Fruit fly (Drosophila melanogaster): Measurements from ENCODE around the gene CG18789.

CG18789 gene

DNA sequence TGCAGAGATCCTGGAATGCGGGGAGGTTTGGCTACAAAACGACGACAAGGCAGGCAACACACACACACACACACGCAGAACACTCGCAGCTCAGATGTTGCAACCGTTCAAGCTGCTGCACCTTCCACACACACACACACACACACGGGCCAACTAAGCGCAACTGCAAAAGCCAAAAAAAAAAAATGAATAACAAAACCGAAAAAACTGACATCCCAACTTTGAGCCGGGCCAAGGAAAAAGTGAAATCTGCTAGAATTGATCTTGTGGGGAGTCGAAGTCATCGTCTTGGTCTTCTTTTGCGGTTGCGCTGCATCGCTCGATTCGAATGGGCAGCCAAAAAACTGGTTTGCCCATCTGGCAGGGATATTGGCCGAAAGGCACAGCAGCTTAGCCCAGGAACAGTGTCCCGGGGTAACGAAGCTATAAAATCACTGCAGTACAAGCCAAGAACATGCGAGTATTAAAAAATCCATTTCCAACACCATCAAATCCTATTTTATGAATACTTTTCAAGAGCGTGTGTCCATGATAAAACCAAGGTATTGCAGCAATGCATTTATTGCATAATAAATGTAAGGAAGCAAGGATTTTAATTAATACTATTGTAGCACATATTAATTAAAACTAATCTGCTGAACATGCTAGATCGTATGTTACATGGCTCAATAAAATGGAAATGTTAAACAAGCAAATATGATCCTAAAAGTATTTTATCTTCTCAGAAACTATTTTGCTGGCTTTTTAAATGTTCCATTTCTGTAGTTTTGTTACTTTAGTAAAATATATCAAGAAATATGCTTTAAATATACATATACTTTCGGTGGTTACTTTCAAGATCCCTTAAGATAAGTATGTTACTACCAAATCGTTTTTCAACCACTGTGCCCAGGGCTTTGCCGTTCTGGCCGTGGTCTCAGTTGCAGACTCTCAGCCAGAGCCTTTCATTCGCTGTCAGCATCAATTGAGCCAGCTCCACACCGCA, 29.3 kb downstream of the CG18789 start:
- TF ChIP-seq lola (GFP tag; optimal IDR thresholded peaks at IDR 0.05) (no peak), Dfd (GFP tag; optimal IDR thresholded peaks at IDR 0.05) (no peak), Abd-B (GFP tag; optimal IDR thresholded peaks at IDR 0.05) (no peak), psq (GFP tag; optimal IDR thresholded peaks at IDR 0.05) (peak; percentile 48), foxo (GFP tag; optimal IDR thresholded peaks at IDR 0.05) (peak in 1 of 2 experiments; percentile 41), rgr (GFP tag; optimal IDR thresholded peaks at IDR 0.05) (no peak), Rel (GFP tag; optimal IDR thresholded peaks at IDR 0.05) (peak; percentile 61), Rel (tag; optimal IDR thresholded peaks at IDR 0.05) (no peak), br (GFP tag; optimal IDR thresholded peaks at IDR 0.05) (no peak), Myc (optimal IDR thresholded peaks at IDR 0.05) (no peak), pan (optimal IDR thresholded peaks at IDR 0.05) (no peak), fru (GFP tag; optimal IDR thresholded peaks at IDR 0.05) (peak; percentile 39), sv (GFP tag; optimal IDR thresholded peaks at IDR 0.05) (no peak), CrebA (GFP tag; optimal IDR thresholded peaks at IDR 0.05; ENCODE audit: borderline replicate concordance) (peak; percentile 89), GATAd (GFP tag; optimal IDR thresholded peaks at IDR 0.05) (no peak), dl (GFP tag; optimal IDR thresholded peaks at IDR 0.05; ENCODE audit: insufficient read depth in 1 of 2, partially characterized antibody in 2 of 2) (no peak), Hnf4 (GFP tag; optimal IDR thresholded peaks at IDR 0.05) (no peak), Dif (GFP tag; optimal IDR thresholded peaks at IDR 0.05; ENCODE audit: partially characterized antibody) (no peak), woc (GFP tag; optimal IDR thresholded peaks at IDR 0.05) (peak; percentile 48), Vsx2 (GFP tag; optimal IDR thresholded peaks at IDR 0.05; ENCODE audit: partially characterized antibody) (peak; percentile 2), HLH106 (tag; optimal IDR thresholded peaks at IDR 0.05) (peak; percentile 41), dmrt93B (GFP tag; optimal IDR thresholded peaks at IDR 0.05) (peak; percentile 12), Sp1 (GFP tag; optimal IDR thresholded peaks at IDR 0.05) (peak; percentile 26), Hr78 (GFP tag; optimal IDR thresholded peaks at IDR 0.05) (no peak), N (GFP tag; optimal IDR thresholded peaks at IDR 0.05) (no peak), h (GFP tag; optimal IDR thresholded peaks at IDR 0.05) (no peak), Jra (GFP tag; optimal IDR thresholded peaks at IDR 0.05) (no peak), sage (GFP tag; optimal IDR thresholded peaks at IDR 0.05) (no peak)

DNA sequence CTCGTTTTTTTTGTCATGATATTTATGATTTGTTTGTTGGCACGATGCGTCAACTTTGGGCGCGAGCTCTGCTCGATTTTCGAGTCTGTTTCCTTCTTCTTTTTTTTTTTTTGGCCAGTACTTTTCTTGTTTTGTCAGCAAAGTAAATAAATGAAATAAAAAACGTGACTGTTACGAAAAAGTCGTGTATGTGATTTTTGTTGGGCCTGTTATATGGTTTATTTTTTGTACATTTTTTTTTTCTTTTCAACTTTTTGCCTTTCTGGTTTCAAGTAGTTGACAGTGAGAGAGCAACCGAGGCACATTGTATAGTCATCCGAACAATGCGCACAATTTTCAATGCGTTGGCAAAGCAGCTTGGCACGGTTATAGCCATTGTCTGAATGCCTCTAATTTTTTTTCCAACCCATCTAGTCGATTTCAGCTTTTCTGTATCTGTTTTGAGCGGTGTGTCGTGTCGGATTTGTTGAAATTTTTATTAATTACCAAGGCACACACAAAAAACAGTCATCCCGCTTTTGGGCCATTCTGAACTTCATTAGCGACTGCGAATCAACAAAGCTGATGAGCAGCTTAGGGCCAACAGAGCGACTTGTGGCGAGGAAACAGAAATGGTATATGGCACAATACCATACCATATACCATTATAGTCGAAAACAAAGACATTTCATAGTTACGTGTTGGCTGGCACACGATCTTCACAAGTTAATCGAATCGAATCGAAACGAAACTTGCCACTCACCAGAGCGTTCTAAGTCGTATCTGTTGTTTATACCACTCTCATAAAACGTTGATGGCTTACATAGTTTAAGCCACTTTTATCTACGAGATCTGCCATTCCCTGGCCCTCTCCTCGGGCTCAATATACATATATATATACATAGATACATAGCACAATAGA, 31.6 kb downstream of the CG18789 start:
- TF ChIP-seq sv (GFP tag; optimal IDR thresholded peaks at IDR 0.05) (no peak), fru (GFP tag; optimal IDR thresholded peaks at IDR 0.05) (no peak), br (GFP tag; optimal IDR thresholded peaks at IDR 0.05) (no peak), GATAd (GFP tag; optimal IDR thresholded peaks at IDR 0.05) (no peak), CrebA (GFP tag; optimal IDR thresholded peaks at IDR 0.05; ENCODE audit: borderline replicate concordance) (no peak), Dif (GFP tag; optimal IDR thresholded peaks at IDR 0.05; ENCODE audit: partially characterized antibody) (no peak), Hr83 (GFP tag; optimal IDR thresholded peaks at IDR 0.05; ENCODE audit: poor library complexity, severe bottlenecking) (no peak), woc (GFP tag; optimal IDR thresholded peaks at IDR 0.05) (no peak), h (GFP tag; optimal IDR thresholded peaks at IDR 0.05) (no peak)

DNA sequence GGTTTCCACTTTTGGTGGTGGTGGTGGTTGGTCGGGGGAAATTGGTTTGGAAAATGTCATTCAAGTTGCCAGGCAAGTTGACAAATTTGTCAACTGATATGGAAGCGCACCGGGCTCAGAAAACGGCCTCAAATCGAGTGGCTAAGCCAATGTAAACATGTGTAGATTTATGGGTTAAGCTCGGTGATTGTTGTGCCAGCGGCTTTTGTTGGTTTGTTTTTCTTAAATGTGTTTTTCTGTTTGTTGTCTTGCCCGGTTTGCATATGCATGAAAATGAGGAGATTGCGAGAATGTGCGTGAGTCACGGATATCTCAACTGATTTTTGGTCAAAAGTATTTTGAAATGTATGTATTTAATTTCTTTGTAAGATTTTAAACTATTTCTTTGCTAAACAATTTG, 34.3 kb downstream of the CG18789 start:
- TF ChIP-seq Mio (GFP tag; optimal IDR thresholded peaks at IDR 0.05) (no peak), rgr (GFP tag; optimal IDR thresholded peaks at IDR 0.05) (no peak), pan (optimal IDR thresholded peaks at IDR 0.05) (no peak), Hr78 (GFP tag; optimal IDR thresholded peaks at IDR 0.05) (no peak), foxo (GFP tag; optimal IDR thresholded peaks at IDR 0.05) (no peak), ey (GFP tag; optimal IDR thresholded peaks at IDR 0.05) (no peak), Rel (GFP tag; optimal IDR thresholded peaks at IDR 0.05) (no peak), Rel (tag; optimal IDR thresholded peaks at IDR 0.05) (no peak), Hnf4 (GFP tag; optimal IDR thresholded peaks at IDR 0.05) (no peak), CG32264 (GFP tag; optimal IDR thresholded peaks at IDR 0.05) (no peak), Dfd (GFP tag; optimal IDR thresholded peaks at IDR 0.05) (no peak), OdsH (GFP tag; optimal IDR thresholded peaks at IDR 0.05) (no peak), CG9705 (GFP tag; optimal IDR thresholded peaks at IDR 0.05) (no peak), dsf (GFP tag; optimal IDR thresholded peaks at IDR 0.05; ENCODE audit: borderline replicate concordance) (no peak), Abd-B (GFP tag; optimal IDR thresholded peaks at IDR 0.05) (no peak)

Data from whole organism, wandering third instar larva.